Fruit fly (Drosophila melanogaster) whole organism, embryonic: ENCODE measurements around the gene Dlg5.

ENCODE experiments used
- Atf-2 ChIP-seq: fragments of 200-800 bp; sonication (Bioruptor generic); optimal IDR thresholded peaks from 2 replicates; lab custom pipeline; 2016; ENCODE audit warnings: missing biosample characterization, missing genetic modification characterization
- Atf6 ChIP-seq: fragments of 200-800 bp; sonication (Bioruptor generic); IDR thresholded peaks from 2 replicates; pipeline ENCODE4 v1.3.6; 2022; ENCODE audit warnings: missing biosample characterization, missing genetic modification characterization
- Bgb ChIP-seq: fragments of 200-800 bp; sonication (Bioruptor generic); IDR thresholded peaks from 2 replicates; pipeline ENCODE4 v1.3.6; 2022; ENCODE audit warnings: missing biosample characterization, missing genetic modification characterization; ENCODE audit not compliant: partially characterized antibody
- CG10267 ChIP-seq: fragments of 200-800 bp; sonication (Bioruptor generic); optimal IDR thresholded peaks from 2 replicates; lab custom pipeline; 2018; ENCODE audit warnings: missing biosample characterization, mild to moderate bottlenecking, missing genetic modification characterization, moderate library complexity
- CG11504 ChIP-seq: fragments of 200-800 bp; sonication (Bioruptor generic); optimal IDR thresholded peaks from 3 replicates; lab custom pipeline; 2019; ENCODE audit warnings: missing biosample characterization, mild to moderate bottlenecking, missing genetic modification characterization, moderate library complexity
- CG12299 ChIP-seq: fragments of 200-800 bp; sonication (Bioruptor generic); optimal IDR thresholded peaks from 2 replicates; lab custom pipeline; 2018; ENCODE audit warnings: missing biosample characterization, mild to moderate bottlenecking, missing genetic modification characterization
- CG1233 ChIP-seq: fragments of 200-800 bp; sonication (Bioruptor generic); optimal IDR thresholded peaks from 4 replicates; lab custom pipeline; 2018; ENCODE audit warnings: missing biosample characterization, mild to moderate bottlenecking, missing genetic modification characterization
- CG13775 ChIP-seq: fragments of 200-800 bp; sonication (Bioruptor generic); optimal IDR thresholded peaks from 3 replicates; lab custom pipeline; 2017; ENCODE audit warnings: missing biosample characterization, mild to moderate bottlenecking, missing genetic modification characterization
- CG14050 ChIP-seq: fragments of 200-800 bp; sonication (Bioruptor generic); IDR thresholded peaks from 3 replicates; pipeline ENCODE4 v1.3.6; 2022; ENCODE audit warnings: missing biosample characterization, missing genetic modification characterization
- CG1602 ChIP-seq: fragments of 200-800 bp; sonication (Bioruptor generic); optimal IDR thresholded peaks from 3 replicates; lab custom pipeline; 2016; ENCODE audit warnings: missing biosample characterization, missing genetic modification characterization
- CG16815 ChIP-seq: fragments of 200-800 bp; sonication (Bioruptor generic); optimal IDR thresholded peaks from 3 replicates; lab custom pipeline; 2017; ENCODE audit warnings: missing biosample characterization, mild to moderate bottlenecking, missing genetic modification characterization
- CG18619 ChIP-seq: fragments of 200-800 bp; sonication (Bioruptor generic); optimal IDR thresholded peaks from 3 replicates; lab custom pipeline; 2017; ENCODE audit warnings: missing biosample characterization, mild to moderate bottlenecking, missing genetic modification characterization
- CG2120 ChIP-seq: fragments of 200-800 bp; sonication (Bioruptor generic); optimal IDR thresholded peaks from 3 replicates; lab custom pipeline; 2016; ENCODE audit warnings: missing biosample characterization, missing genetic modification characterization
- CG2202 ChIP-seq: fragments of 200-800 bp; sonication (Bioruptor generic); optimal IDR thresholded peaks from 2 replicates; lab custom pipeline; 2018; ENCODE audit warnings: missing biosample characterization, mild to moderate bottlenecking, missing genetic modification characterization
- CG31441 ChIP-seq: fragments of 200-800 bp; sonication (Bioruptor generic); IDR thresholded peaks from 2 replicates; pipeline ENCODE4 v1.3.6; 2022; ENCODE audit warnings: missing biosample characterization, missing genetic modification characterization
- CG34376 ChIP-seq: fragments of 200-800 bp; sonication (Bioruptor generic); optimal IDR thresholded peaks from 2 replicates; lab custom pipeline; 2018; ENCODE audit warnings: missing biosample characterization, mild to moderate bottlenecking, missing genetic modification characterization
- CG4617 ChIP-seq: fragments of 200-800 bp; sonication (Bioruptor generic); optimal IDR thresholded peaks from 3 replicates; lab custom pipeline; 2016; ENCODE audit warnings: missing biosample characterization, missing genetic modification characterization, borderline replicate concordance
- CG6254 ChIP-seq: fragments of 200-800 bp; sonication (Bioruptor generic); optimal IDR thresholded peaks from 3 replicates; lab custom pipeline; 2017; ENCODE audit warnings: mild to moderate bottlenecking, missing biosample characterization, missing genetic modification reagents, missing genetic modification characterization
- CG7786 ChIP-seq: fragments of 200-800 bp; sonication (Bioruptor generic); optimal IDR thresholded peaks from 2 replicates; lab custom pipeline; 2016; ENCODE audit warnings: missing biosample characterization, missing genetic modification characterization
- CG8359 ChIP-seq: fragments of 200-800 bp; sonication (Bioruptor generic); optimal IDR thresholded peaks from 2 replicates; lab custom pipeline; 2017; ENCODE audit warnings: missing biosample characterization, mild to moderate bottlenecking, missing genetic modification characterization, borderline replicate concordance
- CG9817 ChIP-seq: fragments of 200-800 bp; sonication (Bioruptor generic); optimal IDR thresholded peaks from 2 replicates; lab custom pipeline; 2018; ENCODE audit warnings: missing biosample characterization, mild to moderate bottlenecking, missing genetic modification characterization, moderate library complexity
- D ChIP-seq, 2 experiments: fragments of 200-800 bp in 1 of 2; fragments of >200 bp in 1 of 2; sonication (Bioruptor generic) in 1 of 2; optimal IDR thresholded peaks; 2 replicates in 1 of 2; 3 replicates in 1 of 2; lab custom pipeline; 2017; ENCODE audit warnings: mild to moderate bottlenecking in 1 of 2, missing biosample characterization in 1 of 2, missing genetic modification characterization in 1 of 2, missing genetic modification reagents in 1 of 2
- Dbx ChIP-seq: fragments of 200-800 bp; sonication (Bioruptor generic); IDR thresholded peaks from 3 replicates; pipeline ENCODE4 v1.3.6; 2022; ENCODE audit warnings: missing biosample characterization, missing genetic modification characterization
- Dip3 ChIP-seq: fragments of 200-800 bp; sonication (Bioruptor generic); optimal IDR thresholded peaks from 3 replicates; lab custom pipeline; 2016; ENCODE audit warnings: missing biosample characterization, missing genetic modification characterization
- Eip74EF ChIP-seq, 2 experiments: fragments of 200-800 bp in 1 of 2; fragments of >200 bp in 1 of 2; sonication (Bioruptor generic) in 1 of 2; optimal IDR thresholded peaks; 2 replicates each; lab custom pipeline; 2017 to 2019; ENCODE audit warnings: missing biosample characterization in 2 of 2, missing genetic modification characterization in 2 of 2, mild to moderate bottlenecking in 1 of 2, moderate library complexity in 1 of 2
- Ets65A ChIP-seq: fragments of 200-800 bp; sonication (Bioruptor generic); peaks from one replicate; lab custom pipeline; 2016; ENCODE audit warnings: missing biosample characterization, missing genetic modification characterization
- Fer3 ChIP-seq: fragments of 200-800 bp; sonication (Bioruptor generic); optimal IDR thresholded peaks from 2 replicates; lab custom pipeline; 2018; ENCODE audit warnings: missing biosample characterization, mild to moderate bottlenecking, missing genetic modification characterization, moderate library complexity
- HLH3B ChIP-seq: fragments of 200-800 bp; sonication (Bioruptor generic); IDR thresholded peaks from 2 replicates; pipeline ENCODE4 v1.3.6; 2022; ENCODE audit warnings: missing biosample characterization, missing genetic modification characterization
- Hmx ChIP-seq: fragments of 200-800 bp; sonication (Bioruptor generic); optimal IDR thresholded peaks from 2 replicates; lab custom pipeline; 2016; ENCODE audit warnings: missing biosample characterization, missing genetic modification characterization
- Hsf ChIP-seq: fragments of 200-800 bp; sonication (Bioruptor generic); optimal IDR thresholded peaks from 3 replicates; lab custom pipeline; 2016; ENCODE audit warnings: missing biosample characterization, missing genetic modification characterization
- Sox100B ChIP-seq: fragments of 200-800 bp; sonication (Bioruptor generic); optimal IDR thresholded peaks from 3 replicates; lab custom pipeline; 2018; ENCODE audit warnings: missing biosample characterization, mild to moderate bottlenecking, missing genetic modification characterization
- Taf1 ChIP-seq: fragments of 200-800 bp; sonication (Bioruptor generic); IDR thresholded peaks from 2 replicates; pipeline ENCODE4 v1.3.6; 2022; ENCODE audit warnings: missing biosample characterization, missing genetic modification characterization
- Trl ChIP-seq, 3 experiments: fragments of >200 bp in 2 of 3; fragments of 200-800 bp in 1 of 3; sonication (Bioruptor generic) in 1 of 3; optimal IDR thresholded peaks; 2 replicates in 1 of 3; 3 replicates in 2 of 3; lab custom pipeline; 2016 to 2017; ENCODE audit warnings: missing biosample characterization in 1 of 3, missing genetic modification characterization in 1 of 3
- Usf ChIP-seq: fragments of 200-800 bp; sonication (Bioruptor generic); optimal IDR thresholded peaks from 2 replicates; lab custom pipeline; 2017; ENCODE audit warnings: missing genotype, missing biosample characterization, missing genetic modification characterization
- chn ChIP-seq: fragments of 200-800 bp; sonication (Bioruptor generic); optimal IDR thresholded peaks from 2 replicates; lab custom pipeline; 2016; ENCODE audit warnings: missing biosample characterization, missing genetic modification characterization
- dpn ChIP-seq, 2 experiments: fragments of 200-800 bp; sonication (Bioruptor generic); optimal IDR thresholded peaks; 3 replicates each; lab custom pipeline; 2016; ENCODE audit warnings: missing biosample characterization in 2 of 2, missing genetic modification characterization in 2 of 2
- fd96Cb ChIP-seq: fragments of 200-800 bp; sonication (Bioruptor generic); optimal IDR thresholded peaks from 2 replicates; lab custom pipeline; 2018; ENCODE audit warnings: missing biosample characterization, mild to moderate bottlenecking, missing genetic modification characterization, moderate library complexity
- fru ChIP-seq: fragments of >200 bp; optimal IDR thresholded peaks from 2 replicates; lab custom pipeline; 2017
- insv ChIP-seq, 2 experiments: fragments of 200-800 bp; sonication (Bioruptor generic); optimal IDR thresholded peaks; 3 replicates each; lab custom pipeline; 2016 to 2018; ENCODE audit warnings: missing biosample characterization in 2 of 2, missing genetic modification characterization in 2 of 2
- knrl ChIP-seq: fragments of 200-800 bp; sonication (Bioruptor generic); IDR thresholded peaks from 3 replicates; pipeline ENCODE4 v1.3.6; 2022; ENCODE audit warnings: missing biosample characterization, missing genetic modification characterization; ENCODE audit not compliant: partially characterized antibody
- lbe ChIP-seq: fragments of 200-800 bp; sonication (Bioruptor generic); optimal IDR thresholded peaks from 2 replicates; lab custom pipeline; 2016; ENCODE audit warnings: missing biosample characterization, mild to moderate bottlenecking, missing genetic modification characterization
- odd ChIP-seq: fragments of 200-800 bp; sonication (Bioruptor generic); optimal IDR thresholded peaks from 2 replicates; lab custom pipeline; 2017; ENCODE audit warnings: missing biosample characterization, mild to moderate bottlenecking, missing genetic modification characterization
- onecut ChIP-seq: fragments of 200-800 bp; sonication (Bioruptor generic); IDR thresholded peaks from 2 replicates; pipeline ENCODE4 v1.3.6; 2022; ENCODE audit warnings: missing biosample characterization, missing genetic modification characterization
- pb ChIP-seq: fragments of 200-800 bp; sonication (Bioruptor generic); optimal IDR thresholded peaks from 3 replicates; lab custom pipeline; 2016; ENCODE audit warnings: missing biosample characterization, missing genetic modification characterization
- phol ChIP-seq: fragments of 200-800 bp; sonication (Bioruptor generic); optimal IDR thresholded peaks from 3 replicates; lab custom pipeline; 2018; ENCODE audit warnings: missing biosample characterization, mild to moderate bottlenecking, missing genetic modification characterization, moderate library complexity
- sob ChIP-seq: fragments of 200-800 bp; sonication (Bioruptor generic); IDR thresholded peaks from 2 replicates; pipeline ENCODE4 v1.3.6; 2022; ENCODE audit warnings: missing biosample characterization, missing genetic modification characterization
- sug ChIP-seq: fragments of 200-800 bp; optimal IDR thresholded peaks from 2 replicates; lab custom pipeline; 2019; ENCODE audit warnings: missing biosample characterization, mild to moderate bottlenecking, missing genetic modification characterization, moderate library complexity
- tin ChIP-seq: fragments of 200-800 bp; sonication (Bioruptor generic); optimal IDR thresholded peaks from 3 replicates; lab custom pipeline; 2016; ENCODE audit warnings: missing biosample characterization, missing genetic modification characterization
- trem ChIP-seq: fragments of 200-800 bp; optimal IDR thresholded peaks from 3 replicates; lab custom pipeline; 2019; ENCODE audit warnings: missing biosample characterization, mild to moderate bottlenecking, missing genetic modification characterization, moderate library complexity

Gene Dlg5

dm6 chr2L:11528129-11528589 is 11.3 kb upstream of the Dlg5 start, which contains the start of gene CG31705 (continued):
- TF ChIP-seq sug (peak; percentile 4), Ets65A (GFP tag; lab: Kevin White, UChicago) (peak; percentile 95), CG4617 (no peak), D (optimal IDR thresholded peaks at IDR 0.05; lab: Kevin White, UChicago) (no peak), D (GFP tag; optimal IDR thresholded peaks at IDR 0.05; lab: Kevin White, UChicago) (peak; percentile 3), CG13775 (peak; percentile 64), Usf (GFP tag; lab: Kevin White, UChicago) (peak; percentile 48), Hmx (no peak), lbe (GFP tag; lab: Kevin White, UChicago) (no peak), CG31441 (GFP tag; lab: Robert Waterston, UW) (peak; percentile 49; the same call in 1 of the 2 replicates), Dbx (GFP tag; lab: Robert Waterston, UW) (peak; percentile 48; the same call in 1 of the 3 replicates), HLH3B (no peak; the same call in 1 of the 2 replicates), odd (GFP tag; lab: Kevin White, UChicago) (peak; percentile 25), dpn (GFP tag; optimal IDR thresholded peaks at IDR 0.05; lab: Kevin White, UChicago) (peak; percentile 30 to 34), sob (GFP tag; lab: Robert Waterston, UW) (peak; percentile 47; the same call in 1 of the 2 replicates), CG11504 (tag; lab: Kevin White, UChicago) (peak; percentile 72), pb (no peak), CG14050 (GFP tag; lab: Robert Waterston, UW) (peak; percentile 42; the same call in 2 of the 3 replicates), Sox100B (GFP tag; lab: Kevin White, UChicago) (peak; percentile 60), Trl (optimal IDR thresholded peaks at IDR 0.05; lab: Kevin White, UChicago) (no peak), Trl (GFP tag; optimal IDR thresholded peaks at IDR 0.05; lab: Kevin White, UChicago) (no peak), CG1602 (GFP tag; lab: Kevin White, UChicago) (peak; percentile 2), Dip3 (GFP tag; lab: Kevin White, UChicago) (no peak), CG10267 (tag; lab: Kevin White, UChicago) (peak; percentile 25), CG1233 (peak; percentile 60)

dm6 chr2L:11522676-11523075 is 5.8 kb upstream of the Dlg5 start, which contains the start of gene CG43153:
TSS of gene CG43153 (minus strand) at chr2L:11522776.
- TF ChIP-seq Bgb (GFP tag; lab: Robert Waterston, UW), result no peak
- TF ChIP-seq fru (lab: Kevin White, UChicago), result no peak
- no peak for TF ChIP-seq CG13775
- TF ChIP-seq chn (GFP tag; lab: Kevin White, UChicago), result no peak
- TF ChIP-seq CG12299 (tag; lab: Kevin White, UChicago), result no peak
- no peak for TF ChIP-seq tin (GFP tag; lab: Kevin White, UChicago)
- no peak for TF ChIP-seq trem (tag; lab: Kevin White, UChicago)
- no peak for TF ChIP-seq CG6254 (GFP tag; lab: Kevin White, UChicago)
- TF ChIP-seq phol (tag; lab: Kevin White, UChicago), result no peak
- no peak for TF ChIP-seq CG18619 (GFP tag; lab: Kevin White, UChicago)
- TF ChIP-seq onecut (GFP tag; lab: Robert Waterston, UW), result no peak
- TF ChIP-seq knrl (GFP tag; lab: Robert Waterston, UW), result no peak

- TF ChIP-seq Dip3 (GFP tag; lab: Kevin White, UChicago) (no peak), Atf-2 (no peak), CG8359 (GFP tag; lab: Kevin White, UChicago) (no peak), CG7786 (no peak), CG2202 (tag; lab: Kevin White, UChicago) (no peak), Hsf (GFP tag; lab: Kevin White, UChicago) (no peak), insv (GFP tag; optimal IDR thresholded peaks at IDR 0.05; lab: Kevin White, UChicago) (no peak), fd96Cb (tag; lab: Kevin White, UChicago) (no peak), CG9817 (tag; lab: Kevin White, UChicago) (no peak), CG34376 (GFP tag; lab: Kevin White, UChicago) (no peak), Fer3 (no peak), Atf6 (GFP tag; lab: Robert Waterston, UW) (no peak), CG2120 (GFP tag; lab: Kevin White, UChicago) (no peak), Taf1 (no peak), CG16815 (GFP tag; lab: Kevin White, UChicago) (no peak), Eip74EF (GFP tag; optimal IDR thresholded peaks at IDR 0.05; lab: Kevin White, UChicago) (no peak)
Observed at dm6 chr2L:11521185-11521584, 4.3 kb upstream of the Dlg5 start, which contains the start of gene CG14930. TSS of gene CG14930 (minus strand) at chr2L:11521285.
